Fruit fly (Drosophila melanogaster) whole organism, embryonic: ENCODE measurements around the gene Ubqn.

Source experiments
- Aef1 ChIP-seq: fragments of 200-800 bp; sonication (Bioruptor generic); IDR thresholded peaks from 3 replicates; pipeline ENCODE4 v1.3.6; 2022; ENCODE audit warnings: missing biosample characterization, missing genetic modification characterization
- Bgb ChIP-seq: fragments of 200-800 bp; sonication (Bioruptor generic); IDR thresholded peaks from 2 replicates; pipeline ENCODE4 v1.3.6; 2022; ENCODE audit warnings: missing biosample characterization, missing genetic modification characterization; ENCODE audit not compliant: partially characterized antibody
- BtbVII ChIP-seq: fragments of 200-800 bp; sonication (Bioruptor generic); optimal IDR thresholded peaks from 3 replicates; lab custom pipeline; 2017; ENCODE audit warnings: missing biosample characterization, mild to moderate bottlenecking, missing genetic modification characterization
- CG11696 ChIP-seq: fragments of 200-800 bp; sonication (Bioruptor generic); IDR thresholded peaks from 2 replicates; pipeline ENCODE4 v1.3.6; 2022; ENCODE audit warnings: missing biosample characterization, missing genetic modification characterization
- CG12391 ChIP-seq: fragments of 200-800 bp; sonication (Bioruptor generic); optimal IDR thresholded peaks from 3 replicates; lab custom pipeline; 2018; ENCODE audit warnings: missing biosample characterization, mild to moderate bottlenecking, missing genetic modification characterization, moderate library complexity
- CG12769 ChIP-seq: fragments of 200-800 bp; sonication (Bioruptor generic); optimal IDR thresholded peaks from 2 replicates; lab custom pipeline; 2019; ENCODE audit warnings: missing biosample characterization, mild to moderate bottlenecking, missing genetic modification characterization, moderate library complexity
- CG13775 ChIP-seq: fragments of 200-800 bp; sonication (Bioruptor generic); optimal IDR thresholded peaks from 3 replicates; lab custom pipeline; 2017; ENCODE audit warnings: missing biosample characterization, mild to moderate bottlenecking, missing genetic modification characterization
- CG14710 ChIP-seq: fragments of 200-800 bp; sonication (Bioruptor generic); optimal IDR thresholded peaks from 3 replicates; lab custom pipeline; 2019; ENCODE audit warnings: missing biosample characterization, mild to moderate bottlenecking, missing genetic modification characterization, moderate library complexity
- CG15514 ChIP-seq: fragments of 200-800 bp; sonication (Bioruptor generic); optimal IDR thresholded peaks from 3 replicates; lab custom pipeline; 2017; ENCODE audit warnings: missing biosample characterization, missing genetic modification characterization, mild to moderate bottlenecking, moderate library complexity, missing genetic modification reagents
- CG17328 ChIP-seq: fragments of 200-800 bp; sonication (Bioruptor generic); IDR thresholded peaks from 2 replicates; pipeline ENCODE4 v1.3.6; 2022; ENCODE audit warnings: missing biosample characterization, missing genetic modification characterization
- CG17361 ChIP-seq: fragments of 200-800 bp; sonication (Bioruptor generic); IDR thresholded peaks from 3 replicates; pipeline ENCODE4 v1.3.6; 2022; ENCODE audit warnings: missing biosample characterization, missing genetic modification characterization
- CG1832 ChIP-seq: fragments of 200-800 bp; sonication (Bioruptor generic); optimal IDR thresholded peaks from 2 replicates; lab custom pipeline; 2017; ENCODE audit warnings: missing biosample characterization, mild to moderate bottlenecking, missing genetic modification characterization, inconsistent platforms
- CG2678 ChIP-seq: fragments of 200-800 bp; sonication (Bioruptor generic); optimal IDR thresholded peaks from 3 replicates; lab custom pipeline; 2019; ENCODE audit warnings: missing biosample characterization, mild to moderate bottlenecking, missing genetic modification characterization, moderate library complexity
- CG3065 ChIP-seq: fragments of 200-800 bp; sonication (Bioruptor generic); optimal IDR thresholded peaks from 2 replicates; lab custom pipeline; 2016; ENCODE audit warnings: missing biosample characterization, missing genetic modification characterization
- CG31388 ChIP-seq: fragments of 200-800 bp; sonication (Bioruptor generic); optimal IDR thresholded peaks from 2 replicates; lab custom pipeline; 2016; ENCODE audit warnings: missing biosample characterization, missing genetic modification characterization
- CG3995 ChIP-seq: fragments of 200-800 bp; sonication (Bioruptor generic); optimal IDR thresholded peaks from 3 replicates; lab custom pipeline; 2016; ENCODE audit warnings: missing biosample characterization, missing genetic modification characterization
- CG7357 ChIP-seq: fragments of 200-800 bp; sonication (Bioruptor generic); IDR thresholded peaks from 3 replicates; pipeline ENCODE4 v1.3.6; 2022; ENCODE audit warnings: missing biosample characterization, missing genetic modification characterization
- CG8089 ChIP-seq: fragments of 200-800 bp; sonication (Bioruptor generic); optimal IDR thresholded peaks from 3 replicates; lab custom pipeline; 2016; ENCODE audit warnings: missing biosample characterization, missing genetic modification characterization
- CG8290 ChIP-seq, 3 experiments: fragments of 200-800 bp; sonication (Bioruptor generic); optimal IDR thresholded peaks; 2 replicates each; lab custom pipeline; 2016 to 2019; ENCODE audit warnings: missing biosample characterization in 3 of 3, missing genetic modification characterization in 3 of 3, mild to moderate bottlenecking in 2 of 3, moderate library complexity in 1 of 3
- CG9727 ChIP-seq: fragments of 200-800 bp; sonication (Bioruptor generic); optimal IDR thresholded peaks from 3 replicates; lab custom pipeline; 2017; ENCODE audit warnings: missing biosample characterization, mild to moderate bottlenecking, missing genetic modification characterization
- CHES-1-like ChIP-seq: fragments of 200-800 bp; sonication (Bioruptor generic); optimal IDR thresholded peaks from 2 replicates; lab custom pipeline; 2016; ENCODE audit warnings: missing biosample characterization, missing genetic modification characterization
- CTCF ChIP-seq: fragments of 200-800 bp; sonication (Bioruptor generic); optimal IDR thresholded peaks from 2 replicates; lab custom pipeline; 2017; ENCODE audit warnings: missing biosample characterization, mild to moderate bottlenecking, missing genetic modification characterization, moderate library complexity
- CoRest ChIP-seq: fragments of 200-800 bp; sonication (Bioruptor generic); optimal IDR thresholded peaks from 3 replicates; lab custom pipeline; 2018; ENCODE audit warnings: missing biosample characterization, mild to moderate bottlenecking, missing genetic modification characterization, moderate library complexity
- Dbx ChIP-seq: fragments of 200-800 bp; sonication (Bioruptor generic); IDR thresholded peaks from 3 replicates; pipeline ENCODE4 v1.3.6; 2022; ENCODE audit warnings: missing biosample characterization, missing genetic modification characterization
- Dip2 ChIP-seq: fragments of 200-800 bp; sonication (Bioruptor generic); IDR thresholded peaks from 2 replicates; pipeline ENCODE4 v1.3.6; 2022; ENCODE audit warnings: missing biosample characterization, missing genetic modification characterization
- Dref ChIP-seq: fragments of 200-800 bp; sonication (Bioruptor generic); IDR thresholded peaks from 2 replicates; pipeline ENCODE4 v1.3.6; 2022; ENCODE audit warnings: missing biosample characterization, missing genetic modification characterization
- E2f2 ChIP-seq: fragments of 200-800 bp; sonication (Bioruptor generic); IDR thresholded peaks from 2 replicates; pipeline ENCODE4 v1.3.6; 2022; ENCODE audit warnings: missing biosample characterization, missing genetic modification characterization
- GATAe ChIP-seq: fragments of 200-800 bp; sonication (Bioruptor generic); conservative IDR thresholded peaks from 2 replicates; pipeline ENCODE4 v1.3.6; 2022; ENCODE audit warnings: missing biosample characterization, missing genetic modification characterization
- Hand ChIP-seq: fragments of 200-800 bp; sonication (Bioruptor generic); optimal IDR thresholded peaks from 2 replicates; lab custom pipeline; 2017; ENCODE audit warnings: mild to moderate bottlenecking, missing biosample characterization, missing genetic modification reagents, missing genetic modification characterization
- Hr51 ChIP-seq, 2 experiments: fragments of 200-800 bp; sonication (Bioruptor generic); optimal IDR thresholded peaks; 2 replicates in 1 of 2; 3 replicates in 1 of 2; lab custom pipeline; 2016 to 2018; ENCODE audit warnings: missing biosample characterization in 2 of 2, missing genetic modification characterization in 2 of 2, mild to moderate bottlenecking in 1 of 2, moderate library complexity in 1 of 2
- Hsf ChIP-seq: fragments of 200-800 bp; sonication (Bioruptor generic); optimal IDR thresholded peaks from 3 replicates; lab custom pipeline; 2016; ENCODE audit warnings: missing biosample characterization, missing genetic modification characterization
- Mad ChIP-seq: fragments of 200-800 bp; sonication (Bioruptor generic); optimal IDR thresholded peaks from 2 replicates; lab custom pipeline; 2016; ENCODE audit warnings: missing biosample characterization, missing genetic modification characterization
- Meics ChIP-seq: fragments of 200-800 bp; sonication (Bioruptor generic); optimal IDR thresholded peaks from 2 replicates; lab custom pipeline; 2017; ENCODE audit warnings: missing biosample characterization, mild to moderate bottlenecking, missing genetic modification characterization
- Nf-YC ChIP-seq: fragments of 200-800 bp; optimal IDR thresholded peaks from 3 replicates; lab custom pipeline; 2019; ENCODE audit warnings: missing biosample characterization, mild to moderate bottlenecking, missing genetic modification characterization, moderate library complexity
- Opbp ChIP-seq: fragments of 200-800 bp; sonication (Bioruptor generic); IDR thresholded peaks from 3 replicates; pipeline ENCODE4 v1.3.6; 2022; ENCODE audit warnings: missing biosample characterization, missing genetic modification characterization; ENCODE audit not compliant: partially characterized antibody
- Scr ChIP-seq: fragments of 200-800 bp; sonication (Bioruptor generic); IDR thresholded peaks from 2 replicates; pipeline ENCODE4 v1.3.6; 2022; ENCODE audit warnings: missing biosample characterization, missing genetic modification characterization; ENCODE audit not compliant: partially characterized antibody
- bbx ChIP-seq: fragments of 200-800 bp; sonication (Bioruptor generic); IDR thresholded peaks from 2 replicates; pipeline ENCODE4 v1.3.6; 2022; ENCODE audit warnings: missing biosample characterization, missing genetic modification characterization; ENCODE audit not compliant: partially characterized antibody
- bcd ChIP-seq: fragments of 200-800 bp; sonication (Bioruptor generic); optimal IDR thresholded peaks from 2 replicates; lab custom pipeline; 2017; ENCODE audit warnings: missing biosample characterization, mild to moderate bottlenecking, missing genetic modification characterization
- crol ChIP-seq: fragments of 200-800 bp; sonication (Bioruptor generic); IDR thresholded peaks from 2 replicates; pipeline ENCODE4 v1.3.6; 2022; ENCODE audit warnings: missing biosample characterization, missing genetic modification characterization
- ewg ChIP-seq: fragments of 200-800 bp; sonication (Bioruptor generic); optimal IDR thresholded peaks from 3 replicates; lab custom pipeline; 2017; ENCODE audit warnings: mild to moderate bottlenecking, missing biosample characterization, missing genetic modification reagents, missing genetic modification characterization
- ftz-f1 ChIP-seq: fragments of 200-800 bp; sonication (Bioruptor generic); optimal IDR thresholded peaks from 2 replicates; lab custom pipeline; 2016; ENCODE audit warnings: missing biosample characterization, missing genetic modification characterization
- grau ChIP-seq: fragments of 200-800 bp; optimal IDR thresholded peaks from 3 replicates; lab custom pipeline; 2019; ENCODE audit warnings: missing biosample characterization, mild to moderate bottlenecking, missing genetic modification characterization, moderate library complexity
- kah ChIP-seq: fragments of 200-800 bp; sonication (Bioruptor generic); optimal IDR thresholded peaks from 2 replicates; lab custom pipeline; 2018; ENCODE audit warnings: missing biosample characterization, mild to moderate bottlenecking, missing genetic modification characterization
- knrl ChIP-seq: fragments of 200-800 bp; sonication (Bioruptor generic); IDR thresholded peaks from 3 replicates; pipeline ENCODE4 v1.3.6; 2022; ENCODE audit warnings: missing biosample characterization, missing genetic modification characterization; ENCODE audit not compliant: partially characterized antibody
- nmo ChIP-seq: fragments of 200-800 bp; sonication (Bioruptor generic); optimal IDR thresholded peaks from 2 replicates; lab custom pipeline; 2018; ENCODE audit warnings: missing biosample characterization, mild to moderate bottlenecking, missing genetic modification characterization, moderate library complexity
- unpg ChIP-seq: fragments of 200-800 bp; sonication (Bioruptor generic); optimal IDR thresholded peaks from 3 replicates; lab custom pipeline; 2018; ENCODE audit warnings: missing biosample characterization, mild to moderate bottlenecking, missing genetic modification characterization, moderate library complexity
- vnd ChIP-seq: fragments of 200-800 bp; sonication (Bioruptor generic); IDR thresholded peaks from 3 replicates; pipeline ENCODE4 v1.3.6; 2022; ENCODE audit warnings: missing biosample characterization, missing genetic modification characterization; ENCODE audit not compliant: partially characterized antibody
- zfh1 ChIP-seq: fragments of 200-800 bp; sonication (Bioruptor generic); IDR thresholded peaks from 3 replicates; pipeline ENCODE4 v1.3.6; 2022; ENCODE audit warnings: missing biosample characterization, missing genetic modification characterization

The Ubqn gene

dm6 chrX:19683040-19683875, at the start of gene Ubqn, which contains the start of gene dome (continued):
- TF ChIP-seq crol (GFP tag; lab: Robert Waterston, UW): peak; percentile 92
- TF ChIP-seq CG3065 (GFP tag; lab: Kevin White, UChicago): no peak
- TF ChIP-seq CG8290 (GFP tag; optimal IDR thresholded peaks at IDR 0.05; lab: Kevin White, UChicago): peak; percentile 53
- TF ChIP-seq CG8290 (tag; optimal IDR thresholded peaks at IDR 0.05; lab: Kevin White, UChicago): peak in 1 of 2 experiments; percentile 64
- TF ChIP-seq Hr51 (GFP tag; optimal IDR thresholded peaks at IDR 0.05; lab: Kevin White, UChicago): no peak
- no peak for TF ChIP-seq CG17328 (GFP tag; lab: Robert Waterston, UW)
- peak; percentile 76 for TF ChIP-seq CTCF (GFP tag; lab: Kevin White, UChicago)
- TF ChIP-seq ftz-f1 (GFP tag; lab: Kevin White, UChicago): peak; percentile 86
- no peak for TF ChIP-seq GATAe (GFP tag; lab: Robert Waterston, UW)
- TF ChIP-seq knrl (GFP tag; lab: Robert Waterston, UW): peak; percentile 93
- TF ChIP-seq BtbVII (GFP tag; lab: Kevin White, UChicago): peak; percentile 25
- TF ChIP-seq Scr (GFP tag; lab: Robert Waterston, UW): peak; percentile 95
- TF ChIP-seq nmo (GFP tag; lab: Kevin White, UChicago): peak; percentile 74
- TF ChIP-seq Dip2 (GFP tag; lab: Robert Waterston, UW): no peak
- TF ChIP-seq Opbp (GFP tag; lab: Robert Waterston, UW): peak; percentile 79; the same call in 2 of the 3 replicates
- TF ChIP-seq CG13775 (GFP tag; lab: Kevin White, UChicago): peak; percentile 16
- peak; percentile 37 for TF ChIP-seq CG12769 (tag; lab: Kevin White, UChicago)
- peak; percentile 12 for TF ChIP-seq Hsf (GFP tag; lab: Kevin White, UChicago)
- peak; percentile 30 for TF ChIP-seq Hand (GFP tag; lab: Kevin White, UChicago)
- TF ChIP-seq CG31388 (GFP tag; lab: Kevin White, UChicago): no peak
- peak; percentile 36 for TF ChIP-seq Meics (GFP tag; lab: Kevin White, UChicago)
- no peak for TF ChIP-seq CG2678 (tag; lab: Kevin White, UChicago)
- TF ChIP-seq CG7357: no peak
- no peak for TF ChIP-seq Aef1 (GFP tag; lab: Robert Waterston, UW)
- peak; percentile 39 for TF ChIP-seq E2f2 (GFP tag; lab: Robert Waterston, UW)
- TF ChIP-seq unpg: peak; percentile 7
- no peak for TF ChIP-seq Mad (GFP tag; lab: Kevin White, UChicago)
- TF ChIP-seq Dref (GFP tag; lab: Robert Waterston, UW): peak; percentile 86
- peak; percentile 42 for TF ChIP-seq CG3995
- TF ChIP-seq zfh1: no peak
- TF ChIP-seq Bgb (GFP tag; lab: Robert Waterston, UW): peak; percentile 88
- no peak for TF ChIP-seq CG8089 (GFP tag; lab: Kevin White, UChicago)
- no peak for TF ChIP-seq bcd
- peak; percentile 76 for TF ChIP-seq CG14710 (tag; lab: Kevin White, UChicago)
- peak; percentile 60 for TF ChIP-seq CG15514 (GFP tag; lab: Kevin White, UChicago)
- TF ChIP-seq CG11696 (GFP tag; lab: Robert Waterston, UW): no peak
- peak; percentile 1 for TF ChIP-seq CoRest (tag; lab: Kevin White, UChicago)
- peak; percentile 27 for TF ChIP-seq ewg (GFP tag; lab: Kevin White, UChicago)
- peak; percentile 53 for TF ChIP-seq Nf-YC
- peak; percentile 67; the same call in 2 of the 3 replicates for TF ChIP-seq CG17361 (GFP tag; lab: Robert Waterston, UW)
- TF ChIP-seq bbx (GFP tag; lab: Robert Waterston, UW): peak; percentile 82
- peak; percentile 32; the same call in 1 of the 3 replicates for TF ChIP-seq Dbx (GFP tag; lab: Robert Waterston, UW)
- peak; percentile 6 for TF ChIP-seq CG12391 (tag; lab: Kevin White, UChicago)
- TF ChIP-seq CHES-1-like (GFP tag; lab: Kevin White, UChicago): peak; percentile 56
- peak; percentile 1 for TF ChIP-seq grau (tag; lab: Kevin White, UChicago)
- peak; percentile 22 for TF ChIP-seq CG9727
- peak; percentile 33 for TF ChIP-seq kah (GFP tag; lab: Kevin White, UChicago)
- TF ChIP-seq vnd (GFP tag; lab: Robert Waterston, UW): peak; percentile 96
- TF ChIP-seq CG1832 (GFP tag; lab: Kevin White, UChicago): peak; percentile 92
